Fruit fly (Drosophila melanogaster) whole organism, prepupa: Measurements from ENCODE around the gene CG13258.
A peak's percentile ranks its signal among the peaks of the same experiment; 100 is the strongest.

Experiments
- Blimp-1 ChIP-seq: fragments of 200-800 bp; sonication (Bioruptor generic); optimal IDR thresholded peaks from 3 replicates; lab custom pipeline; 2017; ENCODE audit warnings: missing biosample characterization, missing genetic modification characterization, mild to moderate bottlenecking, moderate library complexity, missing genetic modification reagents
- CG10669 ChIP-seq: fragments of 200-800 bp; sonication (Bioruptor generic); optimal IDR thresholded peaks from 3 replicates; lab custom pipeline; 2018; ENCODE audit warnings: missing biosample characterization, mild to moderate bottlenecking, missing genetic modification characterization, moderate library complexity
- CG11294 ChIP-seq: fragments of 200-800 bp; sonication (Bioruptor generic); IDR thresholded peaks from 2 replicates; pipeline ENCODE4 v1.3.6; 2022; ENCODE audit warnings: missing biosample characterization, missing genetic modification characterization
- CG16779 ChIP-seq: fragments of 200-800 bp; sonication (Bioruptor generic); optimal IDR thresholded peaks from 3 replicates; lab custom pipeline; 2017; ENCODE audit warnings: missing biosample characterization, mild to moderate bottlenecking, missing genetic modification characterization
- CG3032 ChIP-seq: fragments of 200-800 bp; optimal IDR thresholded peaks from 2 replicates; lab custom pipeline; 2019; ENCODE audit warnings: missing biosample characterization, mild to moderate bottlenecking, missing genetic modification characterization, moderate library complexity
- CG31627 ChIP-seq: fragments of 200-800 bp; sonication (Bioruptor generic); optimal IDR thresholded peaks from 3 replicates; lab custom pipeline; 2016; ENCODE audit warnings: missing biosample characterization, missing genetic modification characterization
- CG6792 ChIP-seq: fragments of 200-800 bp; sonication (Bioruptor generic); optimal IDR thresholded peaks from 3 replicates; lab custom pipeline; 2016; ENCODE audit warnings: missing biosample characterization, missing genetic modification characterization
- CG6854 ChIP-seq: fragments of 200-800 bp; sonication (Bioruptor generic); optimal IDR thresholded peaks from 2 replicates; lab custom pipeline; 2017; ENCODE audit warnings: missing biosample characterization, mild to moderate bottlenecking, missing genetic modification characterization
- CG8632 ChIP-seq: fragments of 200-800 bp; sonication (Bioruptor generic); optimal IDR thresholded peaks from 3 replicates; lab custom pipeline; 2016; ENCODE audit warnings: missing biosample characterization, missing genetic modification characterization
- Eip75B ChIP-seq: fragments of 200-800 bp; sonication (Bioruptor generic); optimal IDR thresholded peaks from 3 replicates; lab custom pipeline; 2016; ENCODE audit warnings: missing biosample characterization, missing genetic modification characterization
- Eip78C ChIP-seq: fragments of 200-800 bp; sonication (Bioruptor generic); peaks from one replicate; lab custom pipeline; 2016; ENCODE audit warnings: missing biosample characterization, missing genetic modification characterization
- Eip93F ChIP-seq: fragments of 200-800 bp; sonication (Bioruptor generic); optimal IDR thresholded peaks from 2 replicates; lab custom pipeline; 2016; ENCODE audit warnings: missing biosample characterization, mild to moderate bottlenecking, missing genetic modification characterization
- Ets21C ChIP-seq: fragments of 200-800 bp; sonication (Bioruptor generic); optimal IDR thresholded peaks from 3 replicates; lab custom pipeline; 2016; ENCODE audit warnings: missing biosample characterization, missing genetic modification characterization
- Met ChIP-seq: fragments of 200-800 bp; sonication (Bioruptor generic); optimal IDR thresholded peaks from 3 replicates; lab custom pipeline; 2016; ENCODE audit warnings: missing biosample characterization, missing genetic modification characterization
- Sox14 ChIP-seq: fragments of 200-800 bp; sonication (Bioruptor generic); optimal IDR thresholded peaks from 3 replicates; lab custom pipeline; 2016; ENCODE audit warnings: missing biosample characterization, missing genetic modification characterization
- dac ChIP-seq: fragments of 200-800 bp; sonication (Bioruptor generic); optimal IDR thresholded peaks from 2 replicates; lab custom pipeline; 2017; ENCODE audit warnings: missing biosample characterization, mild to moderate bottlenecking, missing genetic modification characterization
- eg ChIP-seq: fragments of 200-800 bp; sonication (Bioruptor generic); IDR thresholded peaks from 3 replicates; pipeline ENCODE4 v1.3.6; 2022; ENCODE audit warnings: missing biosample characterization, missing genetic modification characterization
- fd85E ChIP-seq: fragments of 200-800 bp; sonication (Bioruptor generic); optimal IDR thresholded peaks from 3 replicates; lab custom pipeline; 2016; ENCODE audit warnings: missing biosample characterization, missing genetic modification characterization
- spab ChIP-seq: fragments of 200-800 bp; sonication (Bioruptor generic); optimal IDR thresholded peaks from 2 replicates; lab custom pipeline; 2017; ENCODE audit warnings: missing biosample characterization, mild to moderate bottlenecking, missing genetic modification characterization, missing genetic modification reagents
- vri ChIP-seq: fragments of 200-800 bp; sonication (Bioruptor generic); optimal IDR thresholded peaks from 3 replicates; lab custom pipeline; 2016; ENCODE audit warnings: missing biosample characterization, mild to moderate bottlenecking, missing genetic modification characterization

CG13258 gene

dm6 chr2L:16251598-16252131 lies 41.2 kb downstream of the CG13258 start, which contains the start of gene CG46309 (continued):
- TF ChIP-seq dac (GFP tag; lab: Kevin White, UChicago) (no peak), Eip75B (GFP tag; lab: Kevin White, UChicago) (peak; percentile 48), Blimp-1 (GFP tag; lab: Kevin White, UChicago) (no peak), vri (peak; percentile 62), CG6792 (GFP tag; lab: Kevin White, UChicago) (no peak), CG10669 (no peak), Sox14 (GFP tag; lab: Kevin White, UChicago) (peak; percentile 53), Eip78C (GFP tag; lab: Kevin White, UChicago) (peak; percentile 86), Eip93F (GFP tag; lab: Kevin White, UChicago) (no peak), CG31627 (peak; percentile 51), CG16779 (tag; lab: Kevin White, UChicago) (no peak), CG3032 (tag; lab: Kevin White, UChicago) (no peak), Ets21C (peak; percentile 8), CG11294 (GFP tag; lab: Robert Waterston, UW) (no peak), eg (GFP tag; lab: Robert Waterston, UW) (no peak), Met (GFP tag; lab: Kevin White, UChicago) (peak; percentile 32), CG6854 (GFP tag; lab: Kevin White, UChicago) (no peak), spab (GFP tag; lab: Kevin White, UChicago) (no peak), fd85E (no peak), CG8632 (peak; percentile 22)
